Fruit fly (Drosophila melanogaster): ENCODE data around the gene Mp.

Gene Mp

dm6 chr3L:6993350-6993749 lies 5.3 kb upstream of the Mp start:
- TF ChIP-seq tgo (GFP tag; IDR thresholded peaks at IDR 0.05) (peak; percentile 17; the same call in 1 of the 3 replicates), gcm2 (GFP tag; optimal IDR thresholded peaks at IDR 0.05) (no peak), prd (optimal IDR thresholded peaks at IDR 0.05) (no peak), prd (GFP tag; IDR thresholded peaks at IDR 0.05) (peak; percentile 36; the same call in 2 of the 3 replicates), CG6254 (GFP tag; optimal IDR thresholded peaks at IDR 0.05) (no peak), dmrt11E (tag; optimal IDR thresholded peaks at IDR 0.05) (peak; percentile 28), zf30C (GFP tag; optimal IDR thresholded peaks at IDR 0.05) (peak; percentile 44), CG2712 (tag; optimal IDR thresholded peaks at IDR 0.05) (peak; percentile 29), CG32532 (GFP tag; IDR thresholded peaks at IDR 0.05) (no peak), zfh1 (GFP tag; IDR thresholded peaks at IDR 0.05) (peak; percentile 64; the same call in 1 of the 3 replicates), croc (GFP tag; conservative IDR thresholded peaks at IDR 0.05) (0 out of 3 replicates have a peak, but pooled peaks have one; percentile 19), vvl (GFP tag; IDR thresholded peaks at IDR 0.05) (peak; percentile 17; the same call in 1 of the 2 replicates), CG1603 (tag; optimal IDR thresholded peaks at IDR 0.05) (peak; percentile 40), CG7987 (GFP tag; optimal IDR thresholded peaks at IDR 0.05) (no peak), CG10979 (tag; optimal IDR thresholded peaks at IDR 0.05) (peak; percentile 16), gem (tag; optimal IDR thresholded peaks at IDR 0.05) (peak; percentile 16), ara (GFP tag; IDR thresholded peaks at IDR 0.05) (0 out of 2 replicates have a peak, but pooled peaks have one; percentile 33), Xrp1 (GFP tag; IDR thresholded peaks at IDR 0.05) (peak; percentile 33; the same call in 1 of the 2 replicates), CG4404 (GFP tag; IDR thresholded peaks at IDR 0.05) (peak; percentile 64), Ets65A (GFP tag) (peak; percentile 63), CG18262 (tag; optimal IDR thresholded peaks at IDR 0.05) (peak; percentile 30), CG8765 (GFP tag; IDR thresholded peaks at IDR 0.05) (0 out of 2 replicates have a peak, but pooled peaks have one; percentile 13), CG15696 (tag; optimal IDR thresholded peaks at IDR 0.05) (peak; percentile 8), CG42726 (GFP tag; IDR thresholded peaks at IDR 0.05; ENCODE audit: partially characterized antibody) (no peak)

dm6 chr3L:6994464-6995363 lies 3.9 kb upstream of the Mp start:
- TF ChIP-seq CG6791 (GFP tag; IDR thresholded peaks at IDR 0.05; ENCODE audit: partially characterized antibody) (peak; percentile 7; the same call in 1 of the 3 replicates), CG15514 (GFP tag; optimal IDR thresholded peaks at IDR 0.05) (peak; percentile 22), CG2199 (GFP tag; IDR thresholded peaks at IDR 0.05) (0 out of 3 replicates have a peak, but pooled peaks have one; percentile 9), trem (tag; optimal IDR thresholded peaks at IDR 0.05) (peak; percentile 68), abd-A (tag; optimal IDR thresholded peaks at IDR 0.05) (peak; percentile 42), Dp (GFP tag; optimal IDR thresholded peaks at IDR 0.05) (peak; percentile 62), Rfx (GFP tag; IDR thresholded peaks at IDR 0.05) (0 out of 2 replicates have a peak, but pooled peaks have one; percentile 12), CG32532 (GFP tag; IDR thresholded peaks at IDR 0.05) (peak; percentile 28; the same call in 1 of the 2 replicates), CG14710 (tag; optimal IDR thresholded peaks at IDR 0.05) (peak; percentile 29), Sry-δ (GFP tag; optimal IDR thresholded peaks at IDR 0.05) (peak; percentile 19), CG3281 (GFP tag; optimal IDR thresholded peaks at IDR 0.05) (peak; percentile 87), CG42726 (GFP tag; IDR thresholded peaks at IDR 0.05; ENCODE audit: partially characterized antibody) (peak; percentile 15; the same call in 1 of the 2 replicates), CG10267 (tag; optimal IDR thresholded peaks at IDR 0.05) (peak; percentile 16), pzg (GFP tag; optimal IDR thresholded peaks at IDR 0.05) (peak; percentile 38), amos (GFP tag; IDR thresholded peaks at IDR 0.05; ENCODE audit: partially characterized antibody) (0 out of 2 replicates have a peak, but pooled peaks have one; percentile 4), knrl (GFP tag; IDR thresholded peaks at IDR 0.05; ENCODE audit: partially characterized antibody) (peak; percentile 38; the same call in 1 of the 3 replicates), CG7928 (GFP tag; optimal IDR thresholded peaks at IDR 0.05) (peak; percentile 90), CG2712 (tag; optimal IDR thresholded peaks at IDR 0.05) (peak; percentile 10), vvl (GFP tag; IDR thresholded peaks at IDR 0.05) (peak; percentile 17; the same call in 1 of the 2 replicates), Bgb (GFP tag; IDR thresholded peaks at IDR 0.05; ENCODE audit: partially characterized antibody) (peak; percentile 47), CG14014 (GFP tag; IDR thresholded peaks at IDR 0.05) (peak; percentile 5; the same call in 1 of the 2 replicates), CTCF (GFP tag; optimal IDR thresholded peaks at IDR 0.05) (peak; percentile 91), E2f2 (GFP tag; IDR thresholded peaks at IDR 0.05) (peak; percentile 78), pita (GFP tag; optimal IDR thresholded peaks at IDR 0.05) (peak; percentile 60), Dip2 (GFP tag; IDR thresholded peaks at IDR 0.05) (peak; percentile 66)
